4 worm cellular contexts compared by ENCODE assay signal in genomic region chrII:8785875-8786274, ce11.
TF ChIP-seq lines count a peak whose summit lies in the region.

No protein-coding gene starts in this region.

TF ChIP-seq in whole organism, L1 larva, 84 proteins besides CTCF, POLR2A, EP300 and RAD21 (continued from another document and continues in another):
- TF ChIP-seq zag-1 (tag; optimal IDR thresholded peaks at IDR 0.05; lab: Kevin White, UChicago), result no peak
- no peak for TF ChIP-seq egl-13 (tag; optimal IDR thresholded peaks at IDR 0.05; lab: Kevin White, UChicago)
- TF ChIP-seq ceh-90 (tag; optimal IDR thresholded peaks at IDR 0.05; lab: Kevin White, UChicago), result no peak
- no peak for TF ChIP-seq grh-1 (GFP tag; IDR thresholded peaks at IDR 0.05; lab: Robert Waterston, UW)
- TF ChIP-seq ama-1 (optimal IDR thresholded peaks at IDR 0.05; lab: Kevin White, UChicago), result no peak
- TF ChIP-seq tlp-1 (tag; optimal IDR thresholded peaks at IDR 0.05; lab: Kevin White, UChicago), result no peak
- no peak for TF ChIP-seq fkh-10 (GFP tag; optimal IDR thresholded peaks at IDR 0.05; lab: Kevin White, UChicago)
- TF ChIP-seq nhr-76 (tag; optimal IDR thresholded peaks at IDR 0.05; lab: Kevin White, UChicago), result no peak
- no peak for TF ChIP-seq ceh-63 (GFP tag; optimal IDR thresholded peaks at IDR 0.05; lab: Kevin White, UChicago)
- no peak for TF ChIP-seq egl-27 (tag; optimal IDR thresholded peaks at IDR 0.05; lab: Kevin White, UChicago)
- no peak for TF ChIP-seq elt-2 (tag; optimal IDR thresholded peaks at IDR 0.05; lab: Kevin White, UChicago)
- TF ChIP-seq ets-5 (GFP tag; IDR thresholded peaks at IDR 0.05; lab: Robert Waterston, UW), result no peak
- no peak for TF ChIP-seq zip-4 (GFP tag; optimal IDR thresholded peaks at IDR 0.05; lab: Kevin White, UChicago)
- TF ChIP-seq nhr-85 (tag; lab: Kevin White, UChicago), result no peak
- TF ChIP-seq aly-2 (tag; optimal IDR thresholded peaks at IDR 0.05; lab: Kevin White, UChicago), result no peak
- TF ChIP-seq lin-39 (tag; optimal IDR thresholded peaks at IDR 0.05; lab: Kevin White, UChicago), result no peak
- TF ChIP-seq lin-14 (GFP tag; optimal IDR thresholded peaks at IDR 0.05; lab: Kevin White, UChicago), result peak; percentile 65
- TF ChIP-seq snpc-4 (tag; optimal IDR thresholded peaks at IDR 0.05; lab: Kevin White, UChicago), result no peak
- no peak for TF ChIP-seq lir-3 (tag; optimal IDR thresholded peaks at IDR 0.05; lab: Kevin White, UChicago; ENCODE audit: poor library complexity)
- TF ChIP-seq unc-86 (tag; optimal IDR thresholded peaks at IDR 0.05; lab: Kevin White, UChicago), result no peak
- TF ChIP-seq hpl-2 (GFP tag; optimal IDR thresholded peaks at IDR 0.05; lab: Kevin White, UChicago), result no peak
- no peak for TF ChIP-seq ceh-8 (GFP tag; optimal IDR thresholded peaks at IDR 0.05; lab: Kevin White, UChicago)
- TF ChIP-seq isw-1 (GFP tag; IDR thresholded peaks at IDR 0.05; lab: Robert Waterston, UW), result no peak
- no peak for TF ChIP-seq elt-3 (tag; optimal IDR thresholded peaks at IDR 0.05; lab: Kevin White, UChicago)
- TF ChIP-seq ceh-82 (tag; optimal IDR thresholded peaks at IDR 0.05; lab: Kevin White, UChicago), result peak in 2 of 3 experiments; percentile 4 to 54
- no peak for TF ChIP-seq mef-2 (tag; optimal IDR thresholded peaks at IDR 0.05; lab: Kevin White, UChicago)
- TF ChIP-seq aha-1 (tag; optimal IDR thresholded peaks at IDR 0.05; lab: Kevin White, UChicago), result no peak
- no peak for TF ChIP-seq jun-1 (tag; optimal IDR thresholded peaks at IDR 0.05; lab: Kevin White, UChicago)
- no peak for TF ChIP-seq C16A3.4 (tag; optimal IDR thresholded peaks at IDR 0.05; lab: Kevin White, UChicago)
- TF ChIP-seq unc-98 (GFP tag; IDR thresholded peaks at IDR 0.05; lab: Robert Waterston, UW), result no peak
- no peak for TF ChIP-seq nhr-47 (tag; optimal IDR thresholded peaks at IDR 0.05; lab: Kevin White, UChicago)
- TF ChIP-seq C04F5.9 (tag; optimal IDR thresholded peaks at IDR 0.05; lab: Kevin White, UChicago), result no peak
- no peak for TF ChIP-seq nhr-11 (tag; optimal IDR thresholded peaks at IDR 0.05; lab: Kevin White, UChicago)
- no peak for TF ChIP-seq lin-13 (GFP tag; optimal IDR thresholded peaks at IDR 0.05; lab: Kevin White, UChicago)
- TF ChIP-seq unc-62 (GFP tag; optimal IDR thresholded peaks at IDR 0.05; lab: Kevin White, UChicago), result no peak
- TF ChIP-seq snu-23 (GFP tag; optimal IDR thresholded peaks at IDR 0.05; lab: Kevin White, UChicago), result peak; percentile 3

TF ChIP-seq in whole organism, L2 larva, 48 proteins besides CTCF, POLR2A, EP300 and RAD21 (continued from another document):
- TF ChIP-seq nhr-11 (tag; optimal IDR thresholded peaks at IDR 0.05; lab: Kevin White, UChicago), result peak; percentile 13

TF ChIP-seq in whole organism, L3 larva, 47 proteins besides CTCF, POLR2A, EP300 and RAD21 (continued from another document):
- TF ChIP-seq eor-1 (tag; optimal IDR thresholded peaks at IDR 0.05; lab: Kevin White, UChicago), result no peak
- peak; percentile 25 for TF ChIP-seq egl-5 (tag; optimal IDR thresholded peaks at IDR 0.05; lab: Kevin White, UChicago)
- TF ChIP-seq nhr-67 (tag; optimal IDR thresholded peaks at IDR 0.05; lab: Kevin White, UChicago), result no peak
- TF ChIP-seq elt-2 (tag; optimal IDR thresholded peaks at IDR 0.05; lab: Kevin White, UChicago), result no peak
- TF ChIP-seq pha-4 (tag; optimal IDR thresholded peaks at IDR 0.05; lab: Kevin White, UChicago), result no peak

TF ChIP-seq in whole organism, L4 larva, 104 proteins besides CTCF, POLR2A, EP300 and RAD21 (continued from another document):
- peak; percentile 60 for TF ChIP-seq egl-43 (GFP tag; IDR thresholded peaks at IDR 0.05; lab: Robert Waterston, UW)
- TF ChIP-seq set-16 (GFP tag; IDR thresholded peaks at IDR 0.05; lab: Robert Waterston, UW), result no peak
- no peak for TF ChIP-seq madf-9 (GFP tag; conservative IDR thresholded peaks at IDR 0.05; lab: Robert Waterston, UW)
- peak in 1 of 2 experiments; percentile 34 for TF ChIP-seq lsy-2 (tag; optimal IDR thresholded peaks at IDR 0.05; lab: Kevin White, UChicago)
- TF ChIP-seq gei-8 (GFP tag; optimal IDR thresholded peaks at IDR 0.05; lab: Kevin White, UChicago), result no peak
- TF ChIP-seq Y5F2A.4 (GFP tag; optimal IDR thresholded peaks at IDR 0.05; lab: Kevin White, UChicago), result no peak
- TF ChIP-seq nhr-77 (tag; optimal IDR thresholded peaks at IDR 0.05; lab: Kevin White, UChicago), result no peak
- TF ChIP-seq zag-1 (tag; optimal IDR thresholded peaks at IDR 0.05; lab: Kevin White, UChicago), result no peak
- 0 out of 2 replicates have a peak, but pooled peaks have one; percentile 14 for TF ChIP-seq ctbp-1 (GFP tag; IDR thresholded peaks at IDR 0.05; lab: Robert Waterston, UW)
- no peak for TF ChIP-seq nhr-42 (GFP tag; IDR thresholded peaks at IDR 0.05; lab: Robert Waterston, UW)
- peak in 1 of 2 experiments; percentile 72 for TF ChIP-seq unc-62 (GFP tag; optimal IDR thresholded peaks at IDR 0.05 in 1 of 2; lab: Kevin White, UChicago)
- no peak for TF ChIP-seq unc-62 (tag; optimal IDR thresholded peaks at IDR 0.05; lab: Kevin White, UChicago)
- TF ChIP-seq rbr-2 (tag; optimal IDR thresholded peaks at IDR 0.05; lab: Kevin White, UChicago), result peak; percentile 50
- TF ChIP-seq ceh-32 (tag; optimal IDR thresholded peaks at IDR 0.05; lab: Kevin White, UChicago; ENCODE audit: poor library complexity), result no peak
- TF ChIP-seq fkh-10 (GFP tag; optimal IDR thresholded peaks at IDR 0.05; lab: Kevin White, UChicago), result peak; percentile 17
- TF ChIP-seq daf-19 (GFP tag; conservative IDR thresholded peaks at IDR 0.05; lab: Robert Waterston, UW), result no peak
- peak; percentile 38 for TF ChIP-seq ceh-28 (tag; optimal IDR thresholded peaks at IDR 0.05; lab: Kevin White, UChicago)
- TF ChIP-seq duxl-1 (tag; optimal IDR thresholded peaks at IDR 0.05; lab: Kevin White, UChicago; ENCODE audit: poor library complexity), result no peak
- peak; percentile 47 for TF ChIP-seq mes-2 (tag; optimal IDR thresholded peaks at IDR 0.05; lab: Kevin White, UChicago; ENCODE audit: poor library complexity, severe bottlenecking)
- 0 out of 2 replicates have a peak, but pooled peaks have one; percentile 39 for TF ChIP-seq hmg-1.1 (GFP tag; IDR thresholded peaks at IDR 0.05; lab: Robert Waterston, UW)
- 0 out of 2 replicates have a peak, but pooled peaks have one; percentile 73 for TF ChIP-seq zfp-3 (GFP tag; conservative IDR thresholded peaks at IDR 0.05; lab: Robert Waterston, UW)
- peak; percentile 62 to 76 for TF ChIP-seq mdl-1 (tag; optimal IDR thresholded peaks at IDR 0.05; lab: Kevin White, UChicago)
- no peak for TF ChIP-seq ceh-82 (tag; optimal IDR thresholded peaks at IDR 0.05; lab: Kevin White, UChicago)
- no peak for TF ChIP-seq spr-1 (tag; optimal IDR thresholded peaks at IDR 0.05; lab: Kevin White, UChicago)
- TF ChIP-seq nhr-10 (tag; optimal IDR thresholded peaks at IDR 0.05; lab: Kevin White, UChicago), result no peak
- TF ChIP-seq tra-1 (GFP tag; IDR thresholded peaks at IDR 0.05; lab: Robert Waterston, UW), result no peak
- TF ChIP-seq dmd-6 (GFP tag; IDR thresholded peaks at IDR 0.05; lab: Robert Waterston, UW), result no peak
- peak; percentile 61 for TF ChIP-seq T26A8.4 (GFP tag; IDR thresholded peaks at IDR 0.05; lab: Robert Waterston, UW)
